Worm (Caenorhabditis elegans): ENCODE results near the gene nhr-25.

- TF ChIP-seq ama-1 (optimal IDR thresholded peaks at IDR 0.05) (no peak), nhr-25 (tag; optimal IDR thresholded peaks at IDR 0.05) (no peak), nhr-237 (tag; optimal IDR thresholded peaks at IDR 0.05) (no peak), elt-1 (tag; optimal IDR thresholded peaks at IDR 0.05) (no peak), zag-1 (tag; optimal IDR thresholded peaks at IDR 0.05) (no peak), lin-39 (tag; optimal IDR thresholded peaks at IDR 0.05) (no peak), egl-27 (tag; optimal IDR thresholded peaks at IDR 0.05) (no peak)
Measured at ce11 chrX:13032610-13033009, 24.3 kb downstream of the nhr-25 start, which contains the start of gene npr-10.
